Fruit fly (Drosophila melanogaster): ENCODE measurements around the gene CG31882.

Gene CG31882

dm6 chr2L:9633811-9634436 lies 8.8 kb upstream of the CG31882 start, which contains the start of gene Apoltp (continued):
- TF ChIP-seq Vsx2 (GFP tag; optimal IDR thresholded peaks at IDR 0.05; ENCODE audit: partially characterized antibody) (no peak), Mio (GFP tag; optimal IDR thresholded peaks at IDR 0.05) (no peak), CrebA (GFP tag; optimal IDR thresholded peaks at IDR 0.05; ENCODE audit: borderline replicate concordance) (peak; percentile 23), Hr78 (GFP tag; optimal IDR thresholded peaks at IDR 0.05) (no peak), Dfd (GFP tag; optimal IDR thresholded peaks at IDR 0.05) (no peak)

- TF ChIP-seq foxo (GFP tag; optimal IDR thresholded peaks at IDR 0.05) (peak in 1 of 2 experiments; percentile 56), woc (GFP tag; optimal IDR thresholded peaks at IDR 0.05) (no peak), Vsx2 (GFP tag; optimal IDR thresholded peaks at IDR 0.05; ENCODE audit: partially characterized antibody) (no peak), rgr (GFP tag; optimal IDR thresholded peaks at IDR 0.05) (peak; percentile 82), lola (GFP tag; optimal IDR thresholded peaks at IDR 0.05) (no peak), Dif (GFP tag; optimal IDR thresholded peaks at IDR 0.05; ENCODE audit: partially characterized antibody) (no peak), CG32264 (GFP tag; optimal IDR thresholded peaks at IDR 0.05) (peak; percentile 31), Dfd (GFP tag; optimal IDR thresholded peaks at IDR 0.05) (no peak), Hr83 (GFP tag; optimal IDR thresholded peaks at IDR 0.05; ENCODE audit: poor library complexity, severe bottlenecking) (peak; percentile 95), usp (GFP tag; optimal IDR thresholded peaks at IDR 0.05) (no peak), sage (GFP tag; optimal IDR thresholded peaks at IDR 0.05) (peak; percentile 11), GATAd (GFP tag; optimal IDR thresholded peaks at IDR 0.05) (peak; percentile 22), dsf (GFP tag; optimal IDR thresholded peaks at IDR 0.05; ENCODE audit: borderline replicate concordance) (peak; percentile 70), Rel (GFP tag; optimal IDR thresholded peaks at IDR 0.05) (no peak), Rel (tag; optimal IDR thresholded peaks at IDR 0.05) (no peak), CrebA (GFP tag; optimal IDR thresholded peaks at IDR 0.05; ENCODE audit: borderline replicate concordance) (no peak), jim (GFP tag; optimal IDR thresholded peaks at IDR 0.05) (peak; percentile 58), Myc (optimal IDR thresholded peaks at IDR 0.05) (no peak), N (GFP tag; optimal IDR thresholded peaks at IDR 0.05) (no peak), ey (GFP tag; optimal IDR thresholded peaks at IDR 0.05) (peak; percentile 51), h (GFP tag; optimal IDR thresholded peaks at IDR 0.05) (peak; percentile 83), Sp1 (GFP tag; optimal IDR thresholded peaks at IDR 0.05) (peak; percentile 48), CG9705 (GFP tag; optimal IDR thresholded peaks at IDR 0.05) (peak; percentile 58), fru (GFP tag; optimal IDR thresholded peaks at IDR 0.05) (peak; percentile 29), OdsH (GFP tag; optimal IDR thresholded peaks at IDR 0.05) (peak; percentile 78), Hnf4 (GFP tag; optimal IDR thresholded peaks at IDR 0.05) (peak; percentile 91), dl (GFP tag; optimal IDR thresholded peaks at IDR 0.05; ENCODE audit: insufficient read depth in 1 of 2, partially characterized antibody in 2 of 2) (no peak), Abd-B (GFP tag; optimal IDR thresholded peaks at IDR 0.05) (no peak), HLH106 (tag; optimal IDR thresholded peaks at IDR 0.05) (peak; percentile 37), psq (GFP tag; optimal IDR thresholded peaks at IDR 0.05) (no peak), brk (GFP tag; optimal IDR thresholded peaks at IDR 0.05) (peak; percentile 69), Mio (GFP tag; optimal IDR thresholded peaks at IDR 0.05) (no peak), sv (GFP tag; optimal IDR thresholded peaks at IDR 0.05) (no peak), tai (GFP tag; optimal IDR thresholded peaks at IDR 0.05) (peak; percentile 86), dmrt93B (GFP tag; optimal IDR thresholded peaks at IDR 0.05) (peak; percentile 60), br (GFP tag; optimal IDR thresholded peaks at IDR 0.05) (peak; percentile 70), Jra (GFP tag; optimal IDR thresholded peaks at IDR 0.05) (peak; percentile 77), pan (optimal IDR thresholded peaks at IDR 0.05) (no peak), Hr78 (GFP tag; optimal IDR thresholded peaks at IDR 0.05) (no peak)
Observed at dm6 chr2L:9633098-9633497, 8.0 kb upstream of the CG31882 start.

dm6 chr2L:9619925-9620324 lies 5.2 kb downstream of the CG31882 start:
- TF ChIP-seq Rel (GFP tag; optimal IDR thresholded peaks at IDR 0.05) (no peak), Rel (tag; optimal IDR thresholded peaks at IDR 0.05) (peak; percentile 59), Dif (GFP tag; optimal IDR thresholded peaks at IDR 0.05; ENCODE audit: partially characterized antibody) (no peak), br (GFP tag; optimal IDR thresholded peaks at IDR 0.05) (peak; percentile 21), CrebA (GFP tag; optimal IDR thresholded peaks at IDR 0.05; ENCODE audit: borderline replicate concordance) (peak; percentile 48)

Measured in whole organism, wandering third instar larva.